Fruit fly (Drosophila melanogaster) S2 (cell line): ENCODE measurements around the gene grass.

Experiments
- CG8478 ChIP-seq: fragments of >200 bp; optimal IDR thresholded peaks from 2 replicates; lab custom pipeline; 2018
- CTCF ChIP-seq, 2 experiments: fragments of >200 bp; optimal IDR thresholded peaks; 2 replicates each; lab custom pipeline; 2018

dm6 chr3R:27154001-27154400, 3.7 kb upstream of the grass start:
- TF ChIP-seq CTCF (optimal IDR thresholded peaks at IDR 0.05; lab: Kevin White, UChicago) (no peak), CG8478 (lab: Kevin White, UChicago) (no peak)
